Worm (Caenorhabditis elegans) whole organism, young adult: ENCODE results near the gene srd-20.

Experiments
- ceh-40 ChIP-seq: fragments of 200-800 bp; sonication (Bioruptor generic); IDR thresholded peaks from 2 replicates; pipeline ENCODE4 v1.3.6; 2022; ENCODE audit warnings: missing genetic modification characterization, missing compliant biosample characterization
- let-607 ChIP-seq, 2 experiments: fragments of 200-800 bp in 1 of 2; sonication (Bioruptor generic) in 1 of 2; sonication (generic microtip) in 1 of 2; optimal IDR thresholded peaks; 2 replicates each; lab custom pipeline; 2016 to 2018; ENCODE audit warnings: mild to moderate bottlenecking in 2 of 2, missing compliant biosample characterization in 2 of 2, missing genetic modification characterization in 2 of 2, moderate library complexity in 2 of 2, missing genotype in 1 of 2
- nfya-2 ChIP-seq: fragments of 200-800 bp; sonication (Bioruptor generic); IDR thresholded peaks from 2 replicates; pipeline ENCODE4 v1.3.6; 2022; ENCODE audit warnings: missing genetic modification reagents, missing genetic modification characterization, missing compliant biosample characterization

- TF ChIP-seq let-607 (tag; optimal IDR thresholded peaks at IDR 0.05; lab: Kevin White, UChicago) = no peak
- no peak for TF ChIP-seq ceh-40
- no peak for TF ChIP-seq nfya-2 (GFP tag; lab: Robert Waterston, UW)
Measured at ce11 chrV:6012401-6012800, 43.0 kb upstream of the srd-20 start.
